Worm (Caenorhabditis elegans) whole organism, L4 larva: Measurements from ENCODE around the gene vha-7.

Source experiments
- D1046.2 ChIP-seq: fragments of 200-800 bp; sonication (Bioruptor generic); IDR thresholded peaks from 2 replicates; pipeline ENCODE4 v1.3.6; 2022; ENCODE audit warnings: missing genetic modification characterization, missing compliant biosample characterization
- F10B5.3 ChIP-seq: sonication (generic microtip); optimal IDR thresholded peaks from 2 replicates; lab custom pipeline; 2016; ENCODE audit warnings: mild to moderate bottlenecking, missing genetic modification characterization, missing compliant biosample characterization
- F26F4.8 ChIP-seq: fragments of 200-800 bp; sonication (Bioruptor generic); conservative IDR thresholded peaks from 2 replicates; pipeline ENCODE4 v1.3.6; 2022; ENCODE audit warnings: missing genetic modification characterization, missing compliant biosample characterization
- F37D6.2 ChIP-seq: sonication (generic microtip); optimal IDR thresholded peaks from 2 replicates; lab custom pipeline; 2016; ENCODE audit warnings: mild to moderate bottlenecking, missing genetic modification characterization, missing compliant biosample characterization
- F49E8.2 ChIP-seq: sonication (generic microtip); optimal IDR thresholded peaks from 2 replicates; lab custom pipeline; 2016; ENCODE audit warnings: missing compliant biosample characterization, mild to moderate bottlenecking, missing genetic modification characterization, borderline replicate concordance
- T20F7.1 ChIP-seq: fragments of 200-800 bp; sonication (Bioruptor generic); optimal IDR thresholded peaks from 2 replicates; lab custom pipeline; 2018; ENCODE audit warnings: mild to moderate bottlenecking, missing genetic modification characterization, missing compliant biosample characterization
- T26A8.4 ChIP-seq: fragments of 200-800 bp; sonication (Bioruptor generic); IDR thresholded peaks from 2 replicates; pipeline ENCODE4 v1.3.6; 2022; ENCODE audit warnings: missing genetic modification characterization, missing compliant biosample characterization
- Y48G9A.11 ChIP-seq: fragments of 200-800 bp; sonication (Bioruptor generic); IDR thresholded peaks from 2 replicates; pipeline ENCODE4 v1.3.6; 2022; ENCODE audit warnings: missing genetic modification reagents, missing genetic modification characterization, missing compliant biosample characterization
- Y75B8A.6 ChIP-seq: fragments of 200-800 bp; sonication (Bioruptor generic); IDR thresholded peaks from 2 replicates; pipeline ENCODE4 v1.3.6; 2022; ENCODE audit warnings: missing genetic modification reagents, missing genetic modification characterization, missing compliant biosample characterization
- ZK337.2 ChIP-seq: fragments of 200-800 bp; sonication (Bioruptor generic); IDR thresholded peaks from 2 replicates; pipeline ENCODE4 v1.3.6; 2022; ENCODE audit warnings: missing genetic modification reagents, missing genetic modification characterization, missing compliant biosample characterization
- ZK546.5 ChIP-seq, 2 experiments: sonication (generic microtip); optimal IDR thresholded peaks; 2 replicates each; lab custom pipeline; 2017; ENCODE audit warnings: missing biosample characterization in 2 of 2, missing genetic modification characterization in 2 of 2
- attf-4 ChIP-seq: sonication (generic microtip); optimal IDR thresholded peaks from 3 replicates; lab custom pipeline; 2017; ENCODE audit warnings: missing biosample characterization, missing genetic modification characterization
- ceh-20 ChIP-seq: fragments of 200-800 bp; sonication (Bioruptor generic); IDR thresholded peaks from 2 replicates; pipeline ENCODE4 v1.3.6; 2022; ENCODE audit warnings: missing genetic modification reagents, missing genetic modification characterization, missing compliant biosample characterization
- ceh-32 ChIP-seq: sonication (generic microtip); optimal IDR thresholded peaks from 2 replicates; lab custom pipeline; 2016; ENCODE audit warnings: mild to moderate bottlenecking, missing genetic modification characterization, missing compliant biosample characterization; ENCODE audit not compliant: poor library complexity
- ceh-44 ChIP-seq: fragments of 200-800 bp; sonication (Bioruptor generic); IDR thresholded peaks from 2 replicates; pipeline ENCODE4 v1.3.6; 2022; ENCODE audit warnings: missing genetic modification reagents, missing genetic modification characterization, missing compliant biosample characterization
- ctbp-1 ChIP-seq: fragments of 200-800 bp; sonication (Bioruptor generic); IDR thresholded peaks from 2 replicates; pipeline ENCODE4 v1.3.6; 2022; ENCODE audit warnings: missing genetic modification reagents, missing genetic modification characterization, missing compliant biosample characterization
- daf-8 ChIP-seq: fragments of 200-800 bp; sonication (Bioruptor generic); IDR thresholded peaks from 2 replicates; pipeline ENCODE4 v1.3.6; 2022; ENCODE audit warnings: missing genetic modification characterization, missing compliant biosample characterization
- dmd-6 ChIP-seq: fragments of 200-800 bp; sonication (Bioruptor generic); IDR thresholded peaks from 2 replicates; pipeline ENCODE4 v1.3.6; 2022; ENCODE audit warnings: missing genetic modification reagents, missing genetic modification characterization, missing compliant biosample characterization
- dmd-9 ChIP-seq: fragments of 200-800 bp; sonication (Bioruptor generic); IDR thresholded peaks from 2 replicates; pipeline ENCODE4 v1.3.6; 2022; ENCODE audit warnings: missing genetic modification reagents, missing genetic modification characterization, missing compliant biosample characterization
- dpl-1 ChIP-seq: fragments of 150-350 bp; optimal IDR thresholded peaks from 2 replicates; lab custom pipeline; 2014; ENCODE audit warnings: missing biosample characterization, missing genetic modification reagents, missing genetic modification characterization
- duxl-1 ChIP-seq: sonication (generic microtip); optimal IDR thresholded peaks from 2 replicates; lab custom pipeline; 2016; ENCODE audit warnings: mild to moderate bottlenecking, missing genetic modification characterization, moderate library complexity, missing compliant biosample characterization; ENCODE audit not compliant: poor library complexity
- fkh-10 ChIP-seq: fragments of 150-350 bp; optimal IDR thresholded peaks from 2 replicates; lab custom pipeline; 2014; ENCODE audit warnings: missing biosample characterization, missing genetic modification reagents, missing genetic modification characterization
- fos-1 ChIP-seq: fragments of 150-350 bp; optimal IDR thresholded peaks from 2 replicates; lab custom pipeline; 2014; ENCODE audit warnings: missing biosample characterization, missing genetic modification characterization
- gei-8 ChIP-seq: fragments of 200-800 bp; sonication (Bioruptor generic); optimal IDR thresholded peaks from 2 replicates; lab custom pipeline; 2018; ENCODE audit warnings: mild to moderate bottlenecking, missing genetic modification characterization, missing compliant biosample characterization
- hlh-30 ChIP-seq: sonication (generic microtip); optimal IDR thresholded peaks from 2 replicates; lab custom pipeline; 2017; ENCODE audit warnings: antibody characterized with exemption, mild to moderate bottlenecking, missing genetic modification characterization, missing compliant biosample characterization; ENCODE audit not compliant: insufficient read depth
- lin-13 ChIP-seq: fragments of 150-350 bp; optimal IDR thresholded peaks from 2 replicates; lab custom pipeline; 2014; ENCODE audit warnings: missing biosample characterization, missing genetic modification reagents, missing genetic modification characterization
- lin-15B ChIP-seq: fragments of 150-350 bp; sonication (generic microtip); optimal IDR thresholded peaks from 3 replicates; lab custom pipeline; 2014; ENCODE audit warnings: missing biosample characterization, missing genetic modification characterization
- lin-29 ChIP-seq: fragments of 200-800 bp; sonication (Bioruptor generic); IDR thresholded peaks from 2 replicates; pipeline ENCODE4 v1.3.6; 2022; ENCODE audit warnings: missing genetic modification reagents, missing genetic modification characterization, missing compliant biosample characterization
- lsy-2 ChIP-seq, 2 experiments: fragments of 150-350 bp in 1 of 2; sonication (generic microtip) in 1 of 2; optimal IDR thresholded peaks; 2 replicates each; lab custom pipeline; 2014 to 2017; ENCODE audit warnings: missing biosample characterization in 2 of 2, missing genetic modification characterization in 2 of 2
- madf-5 ChIP-seq, 2 experiments: fragments of 200-800 bp; sonication (Bioruptor generic); IDR thresholded peaks; 2 replicates each; pipeline ENCODE4 v1.3.6; 2022; ENCODE audit warnings: missing compliant biosample characterization in 2 of 2, missing genetic modification characterization in 2 of 2
- mdl-1 ChIP-seq, 2 experiments: fragments of 150-350 bp in 1 of 2; sonication (generic microtip) in 1 of 2; optimal IDR thresholded peaks; 2 replicates each; lab custom pipeline; 2014 to 2017; ENCODE audit warnings: missing biosample characterization in 2 of 2, missing genetic modification characterization in 2 of 2
- mdt-29 ChIP-seq: fragments of 200-800 bp; sonication (Bioruptor generic); IDR thresholded peaks from 2 replicates; pipeline ENCODE4 v1.3.6; 2022; ENCODE audit warnings: missing genetic modification reagents, missing genetic modification characterization, missing compliant biosample characterization
- mep-1 ChIP-seq: fragments of 150-350 bp; sonication (generic microtip); optimal IDR thresholded peaks from 3 replicates; lab custom pipeline; 2014; ENCODE audit warnings: missing biosample characterization, missing genetic modification characterization
- mes-2 ChIP-seq: sonication (generic microtip); optimal IDR thresholded peaks from 2 replicates; lab custom pipeline; 2016; ENCODE audit warnings: missing genotype, mild to moderate bottlenecking, missing genetic modification characterization, missing compliant biosample characterization; ENCODE audit not compliant: poor library complexity, severe bottlenecking
- nhr-10 ChIP-seq: fragments of 150-350 bp; optimal IDR thresholded peaks from 2 replicates; lab custom pipeline; 2014; ENCODE audit warnings: missing biosample characterization, missing genetic modification characterization
- nhr-102 ChIP-seq: sonication (generic microtip); optimal IDR thresholded peaks from 2 replicates; lab custom pipeline; 2016; ENCODE audit warnings: mild to moderate bottlenecking, missing genetic modification characterization, moderate library complexity, missing compliant biosample characterization
- nhr-48 ChIP-seq: sonication (generic microtip); optimal IDR thresholded peaks from 2 replicates; lab custom pipeline; 2016; ENCODE audit warnings: mild to moderate bottlenecking, missing genetic modification characterization, missing compliant biosample characterization
- nhr-76 ChIP-seq: fragments of 150-350 bp; optimal IDR thresholded peaks from 2 replicates; lab custom pipeline; 2014; ENCODE audit warnings: missing biosample characterization, missing genetic modification characterization
- nhr-77 ChIP-seq: fragments of 150-350 bp; optimal IDR thresholded peaks from 2 replicates; lab custom pipeline; 2014; ENCODE audit warnings: missing biosample characterization, missing genetic modification characterization
- pha-4 ChIP-seq, 2 experiments: fragments of 150-350 bp in 1 of 2; fragments of 200-800 bp in 1 of 2; sonication (Bioruptor generic) in 1 of 2; IDR thresholded peaks in 1 of 2; optimal IDR thresholded peaks in 1 of 2; 2 replicates each; pipeline versions ENCODE4 v1.3.6 to Lab custom; 2014 to 2022; ENCODE audit warnings: missing genetic modification characterization in 2 of 2, missing genetic modification reagents in 2 of 2, missing biosample characterization in 1 of 2, missing compliant biosample characterization in 1 of 2
- pqm-1 ChIP-seq: sonication (generic microtip); optimal IDR thresholded peaks from 2 replicates; lab custom pipeline; 2017; ENCODE audit warnings: missing biosample characterization, missing genetic modification characterization
- saeg-2 ChIP-seq: fragments of 200-800 bp; sonication (Bioruptor generic); IDR thresholded peaks from 2 replicates; pipeline ENCODE4 v1.3.6; 2022; ENCODE audit warnings: missing genetic modification reagents, missing genetic modification characterization, missing compliant biosample characterization
- sdz-12 ChIP-seq: fragments of 200-800 bp; sonication (Bioruptor generic); optimal IDR thresholded peaks from 2 replicates; lab custom pipeline; 2018; ENCODE audit warnings: mild to moderate bottlenecking, missing genetic modification characterization, missing compliant biosample characterization
- snpc-1.2 ChIP-seq: fragments of 200-800 bp; sonication (Bioruptor generic); IDR thresholded peaks from 2 replicates; pipeline ENCODE4 v1.3.6; 2022; ENCODE audit warnings: missing genetic modification reagents, missing genetic modification characterization, missing compliant biosample characterization
- snpc-4 ChIP-seq: fragments of 150-350 bp; optimal IDR thresholded peaks from 2 replicates; lab custom pipeline; 2014; ENCODE audit warnings: missing biosample characterization, missing genetic modification characterization
- unc-130 ChIP-seq: sonication (generic microtip); optimal IDR thresholded peaks from 2 replicates; lab custom pipeline; 2016; ENCODE audit warnings: missing genetic modification reagents, missing genetic modification characterization, missing compliant biosample characterization
- zag-1 ChIP-seq: fragments of 150-350 bp; optimal IDR thresholded peaks from 2 replicates; lab custom pipeline; 2014; ENCODE audit warnings: missing biosample characterization, missing genetic modification characterization
- zfp-3 ChIP-seq: fragments of 200-800 bp; sonication (Bioruptor generic); conservative IDR thresholded peaks from 2 replicates; pipeline ENCODE4 v1.3.6; 2022; ENCODE audit warnings: missing genetic modification reagents, missing genetic modification characterization, missing compliant biosample characterization

The vha-7 gene

ce11 chrIV:12599158-12599557 lies 41.1 kb upstream of the vha-7 start, which contains the start of gene pgp-1 (continued):
- TF ChIP-seq pqm-1 (tag; lab: Kevin White, UChicago) = peak; percentile 99
- no peak for TF ChIP-seq lin-29
- no peak for TF ChIP-seq T20F7.1 (GFP tag; lab: Kevin White, UChicago)
- TF ChIP-seq snpc-1.2 (GFP tag; lab: Robert Waterston, UW) = no peak
- TF ChIP-seq pha-4 (GFP tag; IDR thresholded peaks at IDR 0.05; lab: Robert Waterston, UW) = no peak
- no peak for TF ChIP-seq pha-4 (tag; optimal IDR thresholded peaks at IDR 0.05; lab: Kevin White, UChicago)
- TF ChIP-seq ceh-20 (GFP tag; lab: Robert Waterston, UW) = no peak
- no peak for TF ChIP-seq hlh-30
- TF ChIP-seq F49E8.2 (tag; lab: Kevin White, UChicago) = no peak
- no peak for TF ChIP-seq zag-1
- TF ChIP-seq dmd-9 (GFP tag; lab: Robert Waterston, UW) = no peak
- TF ChIP-seq saeg-2 (GFP tag; lab: Robert Waterston, UW) = no peak
- peak; percentile 81 for TF ChIP-seq nhr-102 (tag; lab: Kevin White, UChicago)
- peak; percentile 89 for TF ChIP-seq dmd-6 (GFP tag; lab: Robert Waterston, UW)
- no peak for TF ChIP-seq lin-13
- TF ChIP-seq madf-5 (GFP tag; IDR thresholded peaks at IDR 0.05; lab: Robert Waterston, UW) = no peak
- TF ChIP-seq, all 104 proteins: peak for 11

ce11 chrIV:12600941-12601340 lies 39.3 kb upstream of the vha-7 start:
- no peak for TF ChIP-seq F49E8.2 (tag; lab: Kevin White, UChicago)
- TF ChIP-seq pqm-1 (tag; lab: Kevin White, UChicago) = peak; percentile 95
- TF ChIP-seq lsy-2 (tag; optimal IDR thresholded peaks at IDR 0.05; lab: Kevin White, UChicago) = peak in 1 of 2 experiments; percentile 38
- no peak for TF ChIP-seq ceh-44 (GFP tag; lab: Robert Waterston, UW)
- TF ChIP-seq nhr-76 (tag; lab: Kevin White, UChicago) = no peak
- TF ChIP-seq lin-13 = peak; percentile 7
- peak; percentile 41 for TF ChIP-seq mep-1 (tag; lab: Kevin White, UChicago)
- no peak for TF ChIP-seq dpl-1
- no peak for TF ChIP-seq zfp-3 (GFP tag; lab: Robert Waterston, UW)
- no peak for TF ChIP-seq lin-15B (tag; lab: Kevin White, UChicago)
- TF ChIP-seq Y48G9A.11 (GFP tag; lab: Robert Waterston, UW) = no peak
- TF ChIP-seq ceh-32 (tag; lab: Kevin White, UChicago) = no peak
- no peak for TF ChIP-seq D1046.2
- no peak for TF ChIP-seq fos-1 (tag; lab: Kevin White, UChicago)
- peak; percentile 40 for TF ChIP-seq nhr-10 (tag; lab: Kevin White, UChicago)
- peak; percentile 12 for TF ChIP-seq mes-2 (tag; lab: Kevin White, UChicago)
- no peak for TF ChIP-seq Y75B8A.6 (GFP tag; lab: Robert Waterston, UW)
- TF ChIP-seq ctbp-1 (GFP tag; lab: Robert Waterston, UW) = no peak
- no peak for TF ChIP-seq dmd-9 (GFP tag; lab: Robert Waterston, UW)
- TF ChIP-seq mdl-1 (tag; optimal IDR thresholded peaks at IDR 0.05; lab: Kevin White, UChicago) = peak in 1 of 2 experiments; percentile 7
- TF ChIP-seq gei-8 = no peak
- peak; percentile 53 for TF ChIP-seq T20F7.1 (GFP tag; lab: Kevin White, UChicago)
- no peak for TF ChIP-seq fkh-10 (GFP tag; lab: Kevin White, UChicago)
- TF ChIP-seq F37D6.2 (tag; lab: Kevin White, UChicago) = no peak
- TF ChIP-seq sdz-12 = no peak
- peak; percentile 72 for TF ChIP-seq nhr-77 (tag; lab: Kevin White, UChicago)
- no peak for TF ChIP-seq duxl-1 (tag; lab: Kevin White, UChicago)
- TF ChIP-seq unc-130 = no peak
- TF ChIP-seq F10B5.3 (tag; lab: Kevin White, UChicago) = no peak
- no peak for TF ChIP-seq mdt-29
- TF ChIP-seq snpc-4 (tag; lab: Kevin White, UChicago) = no peak
- peak; percentile 92 for TF ChIP-seq nhr-48 (tag; lab: Kevin White, UChicago)
- TF ChIP-seq lin-29 = no peak
- TF ChIP-seq ZK337.2 = no peak
- TF ChIP-seq snpc-1.2 (GFP tag; lab: Robert Waterston, UW) = no peak
- no peak for TF ChIP-seq F26F4.8 (GFP tag; lab: Robert Waterston, UW)
- no peak for TF ChIP-seq attf-4
- TF ChIP-seq T26A8.4 = peak; percentile 38; the same call in 1 of the 2 replicates
- peak; percentile 48; the same call in 1 of the 2 replicates for TF ChIP-seq ceh-20 (GFP tag; lab: Robert Waterston, UW)
- TF ChIP-seq ZK546.5 (tag; optimal IDR thresholded peaks at IDR 0.05; lab: Kevin White, UChicago) = no peak
- TF ChIP-seq daf-8 (GFP tag; lab: Robert Waterston, UW) = no peak
